Worm (Caenorhabditis elegans) whole organism, L4 larva: ENCODE data around the gene F52C12.6.
A peak's percentile ranks its signal among the peaks of the same experiment; 100 is the strongest.

Experiments used
- F37D6.2 ChIP-seq: sonication (generic microtip); optimal IDR thresholded peaks from 2 replicates; lab custom pipeline; 2016; ENCODE audit warnings: mild to moderate bottlenecking, missing genetic modification characterization, missing compliant biosample characterization
- Y105C5A.15 ChIP-seq: fragments of 200-800 bp; sonication (Bioruptor generic); IDR thresholded peaks from 2 replicates; pipeline ENCODE4 v1.3.6; 2022; ENCODE audit warnings: missing genetic modification characterization, missing compliant biosample characterization
- Y75B8A.6 ChIP-seq: fragments of 200-800 bp; sonication (Bioruptor generic); IDR thresholded peaks from 2 replicates; pipeline ENCODE4 v1.3.6; 2022; ENCODE audit warnings: missing genetic modification reagents, missing genetic modification characterization, missing compliant biosample characterization
- ZK546.5 ChIP-seq, 2 experiments: sonication (generic microtip); optimal IDR thresholded peaks; 2 replicates each; lab custom pipeline; 2017; ENCODE audit warnings: missing biosample characterization in 2 of 2, missing genetic modification characterization in 2 of 2
- aha-1 ChIP-seq: fragments of 150-350 bp; peaks from one replicate; lab custom pipeline; 2014; ENCODE audit warnings: missing biosample characterization, missing genetic modification characterization
- aly-2 ChIP-seq: sonication (generic microtip); optimal IDR thresholded peaks from 2 replicates; lab custom pipeline; 2018; ENCODE audit warnings: missing biosample characterization, missing genetic modification characterization
- arid-1 ChIP-seq: fragments of 200-800 bp; sonication (Bioruptor generic); conservative IDR thresholded peaks from 2 replicates; pipeline ENCODE4 v1.3.6; 2022; ENCODE audit warnings: missing genetic modification reagents, missing genetic modification characterization, missing compliant biosample characterization
- ceh-20 ChIP-seq: fragments of 200-800 bp; sonication (Bioruptor generic); IDR thresholded peaks from 2 replicates; pipeline ENCODE4 v1.3.6; 2022; ENCODE audit warnings: missing genetic modification reagents, missing genetic modification characterization, missing compliant biosample characterization
- ceh-82 ChIP-seq: sonication (generic microtip); optimal IDR thresholded peaks from 2 replicates; lab custom pipeline; 2017; ENCODE audit warnings: missing biosample characterization, missing genetic modification characterization
- cey-2 ChIP-seq: sonication (generic microtip); optimal IDR thresholded peaks from 3 replicates; lab custom pipeline; 2017; ENCODE audit warnings: missing genetic modification characterization, mild to moderate bottlenecking, missing compliant biosample characterization, antibody characterized with exemption, borderline replicate concordance; ENCODE audit not compliant: insufficient read depth
- daf-16 ChIP-seq, 3 experiments: sonication (generic microtip); optimal IDR thresholded peaks; 2 replicates each; lab custom pipeline; 2016 to 2017; ENCODE audit warnings: missing genetic modification characterization in 3 of 3, missing genetic modification reagents in 3 of 3, mild to moderate bottlenecking in 2 of 3, missing compliant biosample characterization in 2 of 3, missing biosample characterization in 1 of 3, moderate library complexity in 1 of 3
- dmd-8 ChIP-seq: fragments of 200-800 bp; sonication (Bioruptor generic); IDR thresholded peaks from 2 replicates; pipeline ENCODE4 v1.3.6; 2022; ENCODE audit warnings: missing genetic modification characterization, missing compliant biosample characterization
- egl-43 ChIP-seq: fragments of 200-800 bp; sonication (Bioruptor generic); IDR thresholded peaks from 2 replicates; pipeline ENCODE4 v1.3.6; 2022; ENCODE audit warnings: missing genetic modification reagents, missing genetic modification characterization, missing compliant biosample characterization
- fkh-10 ChIP-seq: fragments of 150-350 bp; optimal IDR thresholded peaks from 2 replicates; lab custom pipeline; 2014; ENCODE audit warnings: missing biosample characterization, missing genetic modification reagents, missing genetic modification characterization
- fos-1 ChIP-seq: fragments of 150-350 bp; optimal IDR thresholded peaks from 2 replicates; lab custom pipeline; 2014; ENCODE audit warnings: missing biosample characterization, missing genetic modification characterization
- hif-1 ChIP-seq, 2 experiments: sonication (generic microtip); optimal IDR thresholded peaks; 2 replicates each; lab custom pipeline; 2016 to 2017; ENCODE audit warnings: missing compliant biosample characterization in 2 of 2, missing genetic modification characterization in 2 of 2, missing genetic modification reagents in 2 of 2, missing genotype in 2 of 2, mild to moderate bottlenecking in 1 of 2
- hlh-11 ChIP-seq: fragments of 200-800 bp; sonication (Bioruptor generic); optimal IDR thresholded peaks from 2 replicates; lab custom pipeline; 2018; ENCODE audit warnings: mild to moderate bottlenecking, missing genetic modification characterization, missing compliant biosample characterization
- lin-38 ChIP-seq: fragments of 200-800 bp; sonication (Bioruptor generic); IDR thresholded peaks from 2 replicates; pipeline ENCODE4 v1.3.6; 2022; ENCODE audit warnings: missing genetic modification reagents, missing genetic modification characterization, missing compliant biosample characterization
- lir-3 ChIP-seq: sonication (generic microtip); optimal IDR thresholded peaks from 2 replicates; lab custom pipeline; 2016; ENCODE audit warnings: mild to moderate bottlenecking, missing genetic modification characterization, missing compliant biosample characterization
- mep-1 ChIP-seq: fragments of 150-350 bp; sonication (generic microtip); optimal IDR thresholded peaks from 3 replicates; lab custom pipeline; 2014; ENCODE audit warnings: missing biosample characterization, missing genetic modification characterization
- nhr-41 ChIP-seq: fragments of 200-800 bp; sonication (Bioruptor generic); IDR thresholded peaks from 2 replicates; pipeline ENCODE4 v1.3.6; 2022; ENCODE audit warnings: missing genetic modification reagents, missing genetic modification characterization, missing compliant biosample characterization
- nhr-48 ChIP-seq: sonication (generic microtip); optimal IDR thresholded peaks from 2 replicates; lab custom pipeline; 2016; ENCODE audit warnings: mild to moderate bottlenecking, missing genetic modification characterization, missing compliant biosample characterization
- nhr-6 ChIP-seq: fragments of 150-350 bp; optimal IDR thresholded peaks from 2 replicates; lab custom pipeline; 2014; ENCODE audit warnings: missing biosample characterization, missing genetic modification characterization
- sdz-12 ChIP-seq: fragments of 200-800 bp; sonication (Bioruptor generic); optimal IDR thresholded peaks from 2 replicates; lab custom pipeline; 2018; ENCODE audit warnings: mild to moderate bottlenecking, missing genetic modification characterization, missing compliant biosample characterization
- set-16 ChIP-seq: fragments of 200-800 bp; sonication (Bioruptor generic); IDR thresholded peaks from 2 replicates; pipeline ENCODE4 v1.3.6; 2022; ENCODE audit warnings: missing genetic modification reagents, missing genetic modification characterization, missing compliant biosample characterization
- skn-1 ChIP-seq: fragments of 150-350 bp; optimal IDR thresholded peaks from 2 replicates; lab custom pipeline; 2014; ENCODE audit warnings: missing biosample characterization, missing genetic modification characterization
- spr-1 ChIP-seq: sonication (generic microtip); optimal IDR thresholded peaks from 2 replicates; lab custom pipeline; 2016; ENCODE audit warnings: mild to moderate bottlenecking, missing genetic modification characterization, missing compliant biosample characterization
- spr-3 ChIP-seq: fragments of 200-800 bp; sonication (Bioruptor generic); optimal IDR thresholded peaks from 2 replicates; lab custom pipeline; 2018; ENCODE audit warnings: mild to moderate bottlenecking, missing genetic modification characterization, missing compliant biosample characterization
- unc-130 ChIP-seq: sonication (generic microtip); optimal IDR thresholded peaks from 2 replicates; lab custom pipeline; 2016; ENCODE audit warnings: missing genetic modification reagents, missing genetic modification characterization, missing compliant biosample characterization
- vab-7 ChIP-seq: fragments of 200-800 bp; sonication (Bioruptor generic); IDR thresholded peaks from 2 replicates; pipeline ENCODE4 v1.3.6; 2022; ENCODE audit warnings: missing genetic modification reagents, missing genetic modification characterization, missing compliant biosample characterization
- zag-1 ChIP-seq: fragments of 150-350 bp; optimal IDR thresholded peaks from 2 replicates; lab custom pipeline; 2014; ENCODE audit warnings: missing biosample characterization, missing genetic modification characterization
- zfp-2 ChIP-seq: sonication (generic microtip); optimal IDR thresholded peaks from 2 replicates; lab custom pipeline; 2016; ENCODE audit warnings: mild to moderate bottlenecking, missing genetic modification characterization, missing compliant biosample characterization
- zip-11 ChIP-seq: fragments of 200-800 bp; sonication (Bioruptor generic); IDR thresholded peaks from 2 replicates; pipeline ENCODE4 v1.3.6; 2022; ENCODE audit warnings: missing genetic modification characterization, missing compliant biosample characterization
- zip-2 ChIP-seq: fragments of 150-350 bp; optimal IDR thresholded peaks from 2 replicates; lab custom pipeline; 2014; ENCODE audit warnings: missing biosample characterization, missing genetic modification characterization

Gene F52C12.6

ce11 chrIV:1915549-1915948 lies 41.0 kb upstream of the F52C12.6 start:
- TF ChIP-seq skn-1 (tag; lab: Kevin White, UChicago) (no peak), aly-2 (no peak), set-16 (GFP tag; lab: Robert Waterston, UW) (no peak), fos-1 (no peak), sdz-12 (GFP tag; lab: Kevin White, UChicago) (no peak), ceh-20 (no peak), nhr-48 (tag; lab: Kevin White, UChicago) (no peak), Y105C5A.15 (GFP tag; lab: Robert Waterston, UW) (no peak), nhr-6 (tag; lab: Kevin White, UChicago) (no peak), spr-1 (no peak), ZK546.5 (tag; optimal IDR thresholded peaks at IDR 0.05; lab: Kevin White, UChicago) (no peak), daf-16 (GFP tag; optimal IDR thresholded peaks at IDR 0.05; lab: Kevin White, UChicago) (no peak), daf-16 (tag; optimal IDR thresholded peaks at IDR 0.05; lab: Kevin White, UChicago) (no peak), hif-1 (tag; optimal IDR thresholded peaks at IDR 0.05; lab: Kevin White, UChicago) (no peak), ceh-82 (tag; lab: Kevin White, UChicago) (no peak), lin-38 (GFP tag; lab: Robert Waterston, UW) (no peak), unc-130 (GFP tag; lab: Kevin White, UChicago) (no peak), vab-7 (GFP tag; lab: Robert Waterston, UW) (no peak), nhr-41 (no peak), arid-1 (GFP tag; lab: Robert Waterston, UW) (no peak), zip-2 (tag; lab: Kevin White, UChicago) (no peak)
- TF ChIP-seq, all 104 proteins: peak for 0

- no peak for TF ChIP-seq hif-1 (tag; optimal IDR thresholded peaks at IDR 0.05; lab: Kevin White, UChicago)
- TF ChIP-seq egl-43 (GFP tag; lab: Robert Waterston, UW), result no peak
- no peak for TF ChIP-seq Y75B8A.6 (GFP tag; lab: Robert Waterston, UW)
- no peak for TF ChIP-seq sdz-12 (GFP tag; lab: Kevin White, UChicago)
- TF ChIP-seq F37D6.2, result no peak
- no peak for TF ChIP-seq zip-2 (tag; lab: Kevin White, UChicago)
- no peak for TF ChIP-seq mep-1
- no peak for TF ChIP-seq spr-3
- no peak for TF ChIP-seq dmd-8 (GFP tag; lab: Robert Waterston, UW)
- TF ChIP-seq unc-130 (GFP tag; lab: Kevin White, UChicago), result no peak
- no peak for TF ChIP-seq fkh-10 (GFP tag; lab: Kevin White, UChicago)
- no peak for TF ChIP-seq daf-16 (GFP tag; optimal IDR thresholded peaks at IDR 0.05; lab: Kevin White, UChicago)
- no peak for TF ChIP-seq daf-16 (tag; optimal IDR thresholded peaks at IDR 0.05; lab: Kevin White, UChicago)
- TF ChIP-seq nhr-41, result no peak
- TF ChIP-seq fos-1, result no peak
- TF ChIP-seq, all 104 proteins: peak for 0
Measured at ce11 chrIV:1916247-1916646, 40.3 kb upstream of the F52C12.6 start.

- TF ChIP-seq nhr-41, result no peak
- no peak for TF ChIP-seq zag-1 (tag; lab: Kevin White, UChicago)
- no peak for TF ChIP-seq hlh-11 (tag; lab: Kevin White, UChicago)
- no peak for TF ChIP-seq zip-11 (GFP tag; lab: Robert Waterston, UW)
- TF ChIP-seq aha-1, result no peak
- TF ChIP-seq lir-3 (tag; lab: Kevin White, UChicago), result no peak
- TF ChIP-seq cey-2 (tag; lab: Kevin White, UChicago), result no peak
- peak; percentile 72 for TF ChIP-seq set-16 (GFP tag; lab: Robert Waterston, UW)
- no peak for TF ChIP-seq zfp-2 (tag; lab: Kevin White, UChicago)
Measured at ce11 chrIV:1917819-1918218, 38.7 kb upstream of the F52C12.6 start, which contains the start of gene elt-6. TSS of gene elt-6 (plus strand) at chrIV:1917977.

- TF ChIP-seq aha-1, result peak; percentile 65
- no peak for TF ChIP-seq hlh-11 (tag; lab: Kevin White, UChicago)
- 0 out of 2 replicates have a peak, but pooled peaks have one; percentile 41 for TF ChIP-seq dmd-8 (GFP tag; lab: Robert Waterston, UW)
Measured at ce11 chrIV:1920513-1920912, 36.0 kb upstream of the F52C12.6 start.
